5 worm cellular contexts compared by ENCODE assay signal in the genomic region with DNA sequence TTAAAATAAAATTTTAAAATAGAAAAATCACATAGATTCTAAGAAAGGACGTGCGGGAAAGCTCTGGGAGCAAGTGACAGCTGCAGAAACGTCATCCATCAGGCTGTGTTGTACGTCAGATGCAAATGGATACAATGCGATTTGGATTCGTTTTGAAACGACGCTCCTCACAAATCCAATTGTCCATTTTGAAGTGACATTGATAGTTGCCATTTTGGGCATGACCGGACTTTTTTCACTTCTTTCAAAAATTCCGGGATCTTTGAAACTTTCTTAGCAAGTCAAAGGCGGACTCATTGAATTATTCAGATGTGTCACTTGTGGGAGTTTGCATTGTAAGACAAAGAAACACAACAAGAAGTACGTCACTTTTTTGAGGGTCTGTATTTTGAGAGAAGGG.
A peak's percentile ranks its signal among the peaks of the same experiment; 100 is the strongest.
TF ChIP-seq lines count a peak whose summit lies in the region.

No protein-coding gene starts in this region.

TF ChIP-seq in whole organism, L1 larva, 84 proteins besides CTCF, POLR2A, EP300 and RAD21:
- no peak for TF ChIP-seq jun-1 (tag; optimal IDR thresholded peaks at IDR 0.05; lab: Kevin White, UChicago)
- peak; percentile 68 for TF ChIP-seq lin-14 (GFP tag; optimal IDR thresholded peaks at IDR 0.05; lab: Kevin White, UChicago)
- peak; percentile 78 for TF ChIP-seq fkh-10 (GFP tag; optimal IDR thresholded peaks at IDR 0.05; lab: Kevin White, UChicago)
- no peak for TF ChIP-seq efl-1 (optimal IDR thresholded peaks at IDR 0.05; lab: Kevin White, UChicago)
- TF ChIP-seq efl-1 (GFP tag; optimal IDR thresholded peaks at IDR 0.05 in 1 of 2; lab: Kevin White, UChicago): peak in 1 of 2 experiments; percentile 39
- no peak for TF ChIP-seq nhr-20 (tag; optimal IDR thresholded peaks at IDR 0.05; lab: Kevin White, UChicago)
- TF ChIP-seq nhr-71 (tag; optimal IDR thresholded peaks at IDR 0.05; lab: Kevin White, UChicago): peak; percentile 2
TF ChIP-seq in whole organism, L1 larva: peak in this region for 4.

TF ChIP-seq in whole organism, L3 larva, 47 proteins besides CTCF, POLR2A, EP300 and RAD21:
- TF ChIP-seq tbx-2 (tag; optimal IDR thresholded peaks at IDR 0.05; lab: Kevin White, UChicago) (no peak), fkh-10 (GFP tag; optimal IDR thresholded peaks at IDR 0.05; lab: Kevin White, UChicago) (peak; percentile 39), nhr-25 (tag; optimal IDR thresholded peaks at IDR 0.05; lab: Kevin White, UChicago) (no peak)

TF ChIP-seq in whole organism, L4 larva, 104 proteins besides CTCF, POLR2A, EP300 and RAD21:
- TF ChIP-seq lim-7 (GFP tag; IDR thresholded peaks at IDR 0.05; lab: Robert Waterston, UW) (no peak), ceh-82 (tag; optimal IDR thresholded peaks at IDR 0.05; lab: Kevin White, UChicago) (no peak), nhr-77 (tag; optimal IDR thresholded peaks at IDR 0.05; lab: Kevin White, UChicago) (no peak), nhr-41 (GFP tag; IDR thresholded peaks at IDR 0.05; lab: Robert Waterston, UW) (no peak), madf-9 (GFP tag; conservative IDR thresholded peaks at IDR 0.05; lab: Robert Waterston, UW) (no peak), nhr-48 (tag; optimal IDR thresholded peaks at IDR 0.05; lab: Kevin White, UChicago) (no peak), fkh-10 (GFP tag; optimal IDR thresholded peaks at IDR 0.05; lab: Kevin White, UChicago) (peak; percentile 62), set-16 (GFP tag; IDR thresholded peaks at IDR 0.05; lab: Robert Waterston, UW) (no peak), lin-29 (GFP tag; IDR thresholded peaks at IDR 0.05; lab: Robert Waterston, UW) (no peak), unc-62 (GFP tag; optimal IDR thresholded peaks at IDR 0.05 in 1 of 2; lab: Kevin White, UChicago) (peak in 1 of 2 experiments; percentile 96), unc-62 (tag; optimal IDR thresholded peaks at IDR 0.05; lab: Kevin White, UChicago) (no peak), T20F7.1 (GFP tag; optimal IDR thresholded peaks at IDR 0.05; lab: Kevin White, UChicago) (no peak), lin-39 (tag; optimal IDR thresholded peaks at IDR 0.05; lab: Kevin White, UChicago) (no peak)
TF ChIP-seq in whole organism, L4 larva: peak in this region for 2.

TF ChIP-seq in whole organism, late embryonic, 69 proteins besides CTCF, POLR2A, EP300 and RAD21:
- TF ChIP-seq syd-9 (tag; optimal IDR thresholded peaks at IDR 0.05; lab: Kevin White, UChicago) (no peak), hlh-13 (GFP tag; optimal IDR thresholded peaks at IDR 0.05; lab: Kevin White, UChicago) (no peak), hlh-8 (tag; optimal IDR thresholded peaks at IDR 0.05; lab: Kevin White, UChicago) (no peak), K09A11.1 (tag; optimal IDR thresholded peaks at IDR 0.05; lab: Kevin White, UChicago; ENCODE audit: insufficient read depth) (no peak), C08G9.2 (tag; optimal IDR thresholded peaks at IDR 0.05; lab: Kevin White, UChicago) (no peak), T23F11.4 (GFP tag; optimal IDR thresholded peaks at IDR 0.05; lab: Kevin White, UChicago) (no peak), odd-2 (tag; optimal IDR thresholded peaks at IDR 0.05; lab: Kevin White, UChicago) (no peak), unc-3 (GFP tag; conservative IDR thresholded peaks at IDR 0.05; lab: Robert Waterston, UW) (no peak), unc-3 (tag; optimal IDR thresholded peaks at IDR 0.05; lab: Kevin White, UChicago) (no peak), ceh-22 (tag; optimal IDR thresholded peaks at IDR 0.05; lab: Kevin White, UChicago) (no peak), ceh-9 (tag; optimal IDR thresholded peaks at IDR 0.05; lab: Kevin White, UChicago) (no peak), unc-55 (GFP tag; optimal IDR thresholded peaks at IDR 0.05; lab: Kevin White, UChicago) (peak; percentile 18), ceh-6 (GFP tag; optimal IDR thresholded peaks at IDR 0.05; lab: Kevin White, UChicago) (no peak), unc-86 (tag; optimal IDR thresholded peaks at IDR 0.05; lab: Kevin White, UChicago) (no peak), pat-9 (tag; optimal IDR thresholded peaks at IDR 0.05; lab: Kevin White, UChicago) (no peak), nhr-232 (tag; optimal IDR thresholded peaks at IDR 0.05; lab: Kevin White, UChicago) (no peak), unc-42 (tag; optimal IDR thresholded peaks at IDR 0.05; lab: Kevin White, UChicago) (peak; percentile 73), che-1 (tag; optimal IDR thresholded peaks at IDR 0.05; lab: Kevin White, UChicago) (no peak)

TF ChIP-seq in whole organism, mixed stage, embryonic, 35 proteins besides CTCF, POLR2A, EP300 and RAD21:
- TF ChIP-seq mep-1 (tag; optimal IDR thresholded peaks at IDR 0.05; lab: Kevin White, UChicago) (no peak), lin-32 (GFP tag; optimal IDR thresholded peaks at IDR 0.05; lab: Kevin White, UChicago) (no peak), ces-1 (GFP tag; optimal IDR thresholded peaks at IDR 0.05; lab: Kevin White, UChicago) (peak; percentile 84), blmp-1 (tag; optimal IDR thresholded peaks at IDR 0.05; lab: Kevin White, UChicago) (no peak), zip-8 (tag; optimal IDR thresholded peaks at IDR 0.05; lab: Kevin White, UChicago) (no peak), drap-1 (GFP tag; optimal IDR thresholded peaks at IDR 0.05; lab: Kevin White, UChicago) (no peak), sptf-1 (tag; optimal IDR thresholded peaks at IDR 0.05; lab: Kevin White, UChicago) (no peak)

Comparison
In these comparisons a context has a peak if more than half of its experiments do, and no peak if none do; other contexts are left out.
1. Of the 29 proteins assayed by ChIP-seq in both whole organism, L4 larva and whole organism, L1 larva: peak only in whole organism, L4 larva: none; only in whole organism, L1 larva: none; in both: fkh-10; in neither: 27; mixed calls (peak in some experiments, not most) for 1.